Fruit fly (Drosophila melanogaster) S2 (cell line): Measurements from ENCODE around the gene CG14570.

Experiments used
- CG8478 ChIP-seq: fragments of >200 bp; optimal IDR thresholded peaks from 2 replicates; lab custom pipeline; 2018
- CTCF ChIP-seq, 2 experiments: fragments of >200 bp; optimal IDR thresholded peaks; 2 replicates each; lab custom pipeline; 2018

DNA sequence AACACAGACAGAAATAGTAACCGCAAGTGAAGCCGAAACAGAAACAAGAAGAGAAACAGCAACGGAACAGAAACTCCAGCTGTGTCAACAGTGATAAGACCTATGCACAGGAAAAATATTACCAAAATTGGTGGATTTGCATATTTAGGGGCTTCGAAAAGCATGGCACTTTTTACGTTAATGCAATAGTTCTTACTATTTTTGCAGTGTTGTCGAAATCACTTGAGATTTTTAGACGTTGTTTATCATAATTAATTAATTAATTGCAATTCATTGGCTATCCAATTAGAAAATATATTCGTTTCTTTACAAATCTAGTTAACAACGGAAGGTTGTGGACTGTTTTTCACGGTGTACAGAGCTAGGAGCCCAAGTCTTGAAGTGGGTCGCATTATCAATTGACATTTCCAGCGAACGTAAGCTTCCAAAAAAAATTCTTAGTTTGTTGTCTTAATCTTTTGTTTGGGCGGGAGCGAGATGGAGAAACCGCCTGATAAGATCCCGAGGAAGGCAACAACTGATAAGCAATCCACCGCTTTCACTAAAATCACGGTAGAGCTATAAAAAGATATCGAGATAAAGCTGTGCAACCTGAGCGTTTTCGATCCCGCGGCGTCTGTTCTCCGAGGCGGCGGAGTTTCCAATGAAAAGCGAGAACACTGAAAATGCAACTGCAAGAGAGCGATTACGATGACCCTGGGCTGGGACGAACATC, 3.1 kb downstream of the CG14570 start:
- TF ChIP-seq CTCF (optimal IDR thresholded peaks at IDR 0.05; lab: Kevin White, UChicago) (no peak), CG8478 (lab: Kevin White, UChicago) (no peak)
